Worm (Caenorhabditis elegans) whole organism, early embryonic: Measurements from ENCODE around the gene F07C4.6.

Experiments used
- B0310.2 ChIP-seq: sonication (generic microtip); optimal IDR thresholded peaks from 2 replicates; lab custom pipeline; 2016; ENCODE audit warnings: mild to moderate bottlenecking, missing genetic modification characterization, missing compliant biosample characterization
- F13C5.2 ChIP-seq: sonication (generic microtip); optimal IDR thresholded peaks from 2 replicates; lab custom pipeline; 2017; ENCODE audit warnings: mild to moderate bottlenecking, missing genetic modification characterization, inconsistent platforms, missing compliant biosample characterization
- aly-1 ChIP-seq: sonication (generic microtip); optimal IDR thresholded peaks from 2 replicates; lab custom pipeline; 2016; ENCODE audit warnings: missing genetic modification characterization, missing compliant biosample characterization
- ceh-13 ChIP-seq: fragments of 200-800 bp; sonication (Bioruptor generic); optimal IDR thresholded peaks from 2 replicates; lab custom pipeline; 2018; ENCODE audit warnings: mild to moderate bottlenecking, missing genetic modification characterization, missing compliant biosample characterization
- hmg-4 ChIP-seq: fragments of 200-800 bp; sonication (Bioruptor generic); optimal IDR thresholded peaks from 2 replicates; lab custom pipeline; 2018; ENCODE audit warnings: mild to moderate bottlenecking, missing genetic modification characterization, missing compliant biosample characterization
- pes-1 ChIP-seq: fragments of 200-800 bp; sonication (Bioruptor generic); IDR thresholded peaks from 2 replicates; pipeline ENCODE4 v1.3.6; 2022; ENCODE audit warnings: missing genetic modification reagents, missing genetic modification characterization, missing compliant biosample characterization

DNA sequence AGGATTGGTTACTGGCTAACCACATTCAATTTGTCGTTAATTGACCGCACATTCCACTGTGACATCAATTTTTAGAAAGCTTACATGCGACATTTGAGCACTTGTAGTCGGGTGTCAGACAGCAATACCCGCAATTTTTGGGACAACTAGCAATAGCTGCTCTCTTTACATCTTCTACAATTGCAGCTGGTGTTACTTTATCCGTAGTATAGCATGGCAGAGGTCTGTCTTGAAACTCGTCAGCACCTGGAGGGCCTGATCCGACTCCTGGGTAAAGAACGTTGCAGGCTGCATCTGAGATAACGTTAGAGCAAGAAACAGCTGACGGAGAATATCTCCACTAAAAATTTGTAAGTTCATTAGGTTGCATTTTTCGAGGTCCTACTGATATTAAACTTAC is 12.7 kb downstream of the F07C4.6 start:
- TF ChIP-seq pes-1 (GFP tag; lab: Robert Waterston, UW) (no peak), B0310.2 (no peak), hmg-4 (no peak), aly-1 (tag; lab: Kevin White, UChicago) (no peak), F13C5.2 (tag; lab: Kevin White, UChicago) (no peak), ceh-13 (no peak)
